Fruit fly (Drosophila melanogaster) whole organism, prepupa: ENCODE data around the gene CG16756.

ENCODE experiments used
- CG10631 ChIP-seq: fragments of 200-800 bp; sonication (Bioruptor generic); optimal IDR thresholded peaks from 2 replicates; lab custom pipeline; 2016; ENCODE audit warnings: missing biosample characterization, missing genetic modification characterization
- CG10669 ChIP-seq: fragments of 200-800 bp; sonication (Bioruptor generic); optimal IDR thresholded peaks from 3 replicates; lab custom pipeline; 2018; ENCODE audit warnings: missing biosample characterization, mild to moderate bottlenecking, missing genetic modification characterization, moderate library complexity
- CG11762 ChIP-seq: fragments of 200-800 bp; sonication (Bioruptor generic); optimal IDR thresholded peaks from 3 replicates; lab custom pipeline; 2016; ENCODE audit warnings: missing biosample characterization, missing genetic modification characterization; ENCODE audit not compliant: insufficient read depth
- CG15336 ChIP-seq: fragments of 200-800 bp; sonication (Bioruptor generic); IDR thresholded peaks from 2 replicates; pipeline ENCODE4 v1.3.6; 2022; ENCODE audit warnings: missing biosample characterization, missing genetic modification characterization
- CG1621 ChIP-seq: fragments of 200-800 bp; sonication (Bioruptor generic); optimal IDR thresholded peaks from 3 replicates; lab custom pipeline; 2018; ENCODE audit warnings: missing biosample characterization, mild to moderate bottlenecking, missing genetic modification characterization
- CG16779 ChIP-seq: fragments of 200-800 bp; sonication (Bioruptor generic); optimal IDR thresholded peaks from 3 replicates; lab custom pipeline; 2017; ENCODE audit warnings: missing biosample characterization, mild to moderate bottlenecking, missing genetic modification characterization
- CG3032 ChIP-seq: fragments of 200-800 bp; optimal IDR thresholded peaks from 2 replicates; lab custom pipeline; 2019; ENCODE audit warnings: missing biosample characterization, mild to moderate bottlenecking, missing genetic modification characterization, moderate library complexity
- CG31627 ChIP-seq: fragments of 200-800 bp; sonication (Bioruptor generic); optimal IDR thresholded peaks from 3 replicates; lab custom pipeline; 2016; ENCODE audit warnings: missing biosample characterization, missing genetic modification characterization
- CG32006 ChIP-seq: fragments of 200-800 bp; sonication (Bioruptor generic); optimal IDR thresholded peaks from 3 replicates; lab custom pipeline; 2017; ENCODE audit warnings: missing biosample characterization, mild to moderate bottlenecking, missing genetic modification characterization
- CG34406 ChIP-seq: fragments of 200-800 bp; sonication (Bioruptor generic); optimal IDR thresholded peaks from 3 replicates; lab custom pipeline; 2016; ENCODE audit warnings: missing biosample characterization, missing genetic modification characterization
- CG4318 ChIP-seq: fragments of 200-800 bp; sonication (Bioruptor generic); optimal IDR thresholded peaks from 3 replicates; lab custom pipeline; 2017; ENCODE audit warnings: missing biosample characterization, mild to moderate bottlenecking, missing genetic modification characterization
- CG6163 ChIP-seq: fragments of 200-800 bp; sonication (Bioruptor generic); IDR thresholded peaks from 3 replicates; pipeline ENCODE4 v1.3.6; 2022; ENCODE audit warnings: missing biosample characterization, missing genetic modification characterization
- CG6792 ChIP-seq: fragments of 200-800 bp; sonication (Bioruptor generic); optimal IDR thresholded peaks from 3 replicates; lab custom pipeline; 2016; ENCODE audit warnings: missing biosample characterization, missing genetic modification characterization
- CG6808 ChIP-seq: fragments of 200-800 bp; sonication (Bioruptor generic); optimal IDR thresholded peaks from 3 replicates; lab custom pipeline; 2017; ENCODE audit warnings: missing biosample characterization, missing genetic modification characterization, mild to moderate bottlenecking, moderate library complexity, missing genetic modification reagents
- CG6854 ChIP-seq: fragments of 200-800 bp; sonication (Bioruptor generic); optimal IDR thresholded peaks from 2 replicates; lab custom pipeline; 2017; ENCODE audit warnings: missing biosample characterization, mild to moderate bottlenecking, missing genetic modification characterization
- CG7368 ChIP-seq: fragments of 200-800 bp; sonication (Bioruptor generic); optimal IDR thresholded peaks from 3 replicates; lab custom pipeline; 2016; ENCODE audit warnings: missing biosample characterization, missing genetic modification characterization
- CG8119 ChIP-seq: fragments of 200-800 bp; sonication (Bioruptor generic); IDR thresholded peaks from 3 replicates; pipeline ENCODE4 v1.3.6; 2022; ENCODE audit warnings: missing biosample characterization, missing genetic modification characterization
- CG8632 ChIP-seq: fragments of 200-800 bp; sonication (Bioruptor generic); optimal IDR thresholded peaks from 3 replicates; lab custom pipeline; 2016; ENCODE audit warnings: missing biosample characterization, missing genetic modification characterization
- CG9139 ChIP-seq: fragments of 200-800 bp; sonication (Bioruptor generic); optimal IDR thresholded peaks from 3 replicates; lab custom pipeline; 2017; ENCODE audit warnings: missing biosample characterization, mild to moderate bottlenecking, missing genetic modification characterization
- Eip75B ChIP-seq: fragments of 200-800 bp; sonication (Bioruptor generic); optimal IDR thresholded peaks from 3 replicates; lab custom pipeline; 2016; ENCODE audit warnings: missing biosample characterization, missing genetic modification characterization
- Eip78C ChIP-seq: fragments of 200-800 bp; sonication (Bioruptor generic); peaks from one replicate; lab custom pipeline; 2016; ENCODE audit warnings: missing biosample characterization, missing genetic modification characterization
- Eip93F ChIP-seq: fragments of 200-800 bp; sonication (Bioruptor generic); optimal IDR thresholded peaks from 2 replicates; lab custom pipeline; 2016; ENCODE audit warnings: missing biosample characterization, mild to moderate bottlenecking, missing genetic modification characterization
- Ets96B ChIP-seq: fragments of 200-800 bp; optimal IDR thresholded peaks from 2 replicates; lab custom pipeline; 2019; ENCODE audit warnings: missing biosample characterization, mild to moderate bottlenecking, missing genetic modification characterization, moderate library complexity
- Hr38 ChIP-seq: sonication (Bioruptor generic); optimal IDR thresholded peaks from 2 replicates; lab custom pipeline; 2016; ENCODE audit warnings: missing biosample characterization, missing genetic modification characterization
- Hr39 ChIP-seq: fragments of 200-800 bp; sonication (Bioruptor generic); optimal IDR thresholded peaks from 2 replicates; lab custom pipeline; 2016; ENCODE audit warnings: missing biosample characterization, missing genetic modification characterization
- Hr4 ChIP-seq: fragments of 200-800 bp; sonication (Bioruptor generic); optimal IDR thresholded peaks from 3 replicates; lab custom pipeline; 2016; ENCODE audit warnings: missing biosample characterization, missing genetic modification characterization
- Met ChIP-seq: fragments of 200-800 bp; sonication (Bioruptor generic); optimal IDR thresholded peaks from 3 replicates; lab custom pipeline; 2016; ENCODE audit warnings: missing biosample characterization, missing genetic modification characterization
- Smox ChIP-seq: fragments of 200-800 bp; sonication (Bioruptor generic); optimal IDR thresholded peaks from 3 replicates; lab custom pipeline; 2016; ENCODE audit warnings: missing biosample characterization, missing genetic modification characterization
- Sox102F ChIP-seq: fragments of 200-800 bp; sonication (Bioruptor generic); optimal IDR thresholded peaks from 2 replicates; lab custom pipeline; 2016; ENCODE audit warnings: missing biosample characterization, mild to moderate bottlenecking, missing genetic modification characterization
- Sox14 ChIP-seq: fragments of 200-800 bp; sonication (Bioruptor generic); optimal IDR thresholded peaks from 3 replicates; lab custom pipeline; 2016; ENCODE audit warnings: missing biosample characterization, missing genetic modification characterization
- achi ChIP-seq: fragments of 200-800 bp; sonication (Bioruptor generic); optimal IDR thresholded peaks from 3 replicates; lab custom pipeline; 2016; ENCODE audit warnings: missing biosample characterization, missing genetic modification characterization
- acj6 ChIP-seq: fragments of 200-800 bp; sonication (Bioruptor generic); optimal IDR thresholded peaks from 3 replicates; lab custom pipeline; 2016; ENCODE audit warnings: missing biosample characterization, missing genetic modification characterization
- cyc ChIP-seq: fragments of 200-800 bp; sonication (Bioruptor generic); optimal IDR thresholded peaks from 3 replicates; lab custom pipeline; 2016; ENCODE audit warnings: missing biosample characterization, missing genetic modification characterization
- dsx ChIP-seq: fragments of 200-800 bp; optimal IDR thresholded peaks from 3 replicates; lab custom pipeline; 2019; ENCODE audit warnings: missing biosample characterization, mild to moderate bottlenecking, missing genetic modification characterization, moderate library complexity; ENCODE audit not compliant: poor library complexity, severe bottlenecking
- esn ChIP-seq: fragments of 200-800 bp; sonication (Bioruptor generic); optimal IDR thresholded peaks from 2 replicates; lab custom pipeline; 2016; ENCODE audit warnings: missing biosample characterization, mild to moderate bottlenecking, missing genetic modification characterization, moderate library complexity
- fd59A ChIP-seq: fragments of 200-800 bp; sonication (Bioruptor generic); optimal IDR thresholded peaks from 2 replicates; lab custom pipeline; 2017; ENCODE audit warnings: missing biosample characterization, mild to moderate bottlenecking, missing genetic modification characterization, missing genetic modification reagents
- fd85E ChIP-seq: fragments of 200-800 bp; sonication (Bioruptor generic); optimal IDR thresholded peaks from 3 replicates; lab custom pipeline; 2016; ENCODE audit warnings: missing biosample characterization, missing genetic modification characterization
- lz ChIP-seq: fragments of 200-800 bp; sonication (Bioruptor generic); optimal IDR thresholded peaks from 3 replicates; lab custom pipeline; 2016; ENCODE audit warnings: missing biosample characterization, missing genetic modification characterization
- pdm3 ChIP-seq: fragments of 200-800 bp; sonication (Bioruptor generic); optimal IDR thresholded peaks from 3 replicates; lab custom pipeline; 2016; ENCODE audit warnings: missing biosample characterization, missing genetic modification characterization
- salr ChIP-seq, 2 experiments: fragments of 200-800 bp; sonication (Bioruptor generic); optimal IDR thresholded peaks; 3 replicates each; lab custom pipeline; 2016 to 2018; ENCODE audit warnings: missing biosample characterization in 2 of 2, missing genetic modification characterization in 2 of 2, mild to moderate bottlenecking in 1 of 2
- spab ChIP-seq: fragments of 200-800 bp; sonication (Bioruptor generic); optimal IDR thresholded peaks from 2 replicates; lab custom pipeline; 2017; ENCODE audit warnings: missing biosample characterization, mild to moderate bottlenecking, missing genetic modification characterization, missing genetic modification reagents
- svp ChIP-seq: fragments of 200-800 bp; sonication (Bioruptor generic); peaks from one replicate; lab custom pipeline; 2016; ENCODE audit warnings: missing biosample characterization, missing genetic modification characterization
- topi ChIP-seq: fragments of 200-800 bp; sonication (Bioruptor generic); optimal IDR thresholded peaks from 3 replicates; lab custom pipeline; 2016; ENCODE audit warnings: missing biosample characterization, missing genetic modification characterization
- vri ChIP-seq: fragments of 200-800 bp; sonication (Bioruptor generic); optimal IDR thresholded peaks from 3 replicates; lab custom pipeline; 2016; ENCODE audit warnings: missing biosample characterization, mild to moderate bottlenecking, missing genetic modification characterization

CG16756 gene

dm6 chrX:5419045-5419901, 8.0 kb upstream of the CG16756 start (continued):
- peak; percentile 64 for TF ChIP-seq CG15336
- TF ChIP-seq CG1621 (tag; lab: Kevin White, UChicago) = no peak
- peak; percentile 36 for TF ChIP-seq esn
- TF ChIP-seq Hr39 (GFP tag; lab: Kevin White, UChicago) = peak; percentile 46
- no peak for TF ChIP-seq CG3032
- no peak for TF ChIP-seq CG8632 (GFP tag; lab: Kevin White, UChicago)
- TF ChIP-seq CG9139 = no peak
- TF ChIP-seq Eip75B (GFP tag; lab: Kevin White, UChicago) = peak; percentile 0
- TF ChIP-seq acj6 (GFP tag; lab: Kevin White, UChicago) = peak; percentile 30
- no peak for TF ChIP-seq Eip93F (GFP tag; lab: Kevin White, UChicago)
- TF ChIP-seq CG10631 = peak; percentile 34
- TF ChIP-seq CG16779 (tag; lab: Kevin White, UChicago) = no peak
- TF ChIP-seq Ets96B (tag; lab: Kevin White, UChicago) = no peak
- TF ChIP-seq fd85E (GFP tag; lab: Kevin White, UChicago) = no peak
- TF ChIP-seq lz (GFP tag; lab: Kevin White, UChicago) = peak; percentile 37
- no peak for TF ChIP-seq CG34406
- no peak for TF ChIP-seq spab
- peak; percentile 56 for TF ChIP-seq pdm3 (GFP tag; lab: Kevin White, UChicago)

DNA sequence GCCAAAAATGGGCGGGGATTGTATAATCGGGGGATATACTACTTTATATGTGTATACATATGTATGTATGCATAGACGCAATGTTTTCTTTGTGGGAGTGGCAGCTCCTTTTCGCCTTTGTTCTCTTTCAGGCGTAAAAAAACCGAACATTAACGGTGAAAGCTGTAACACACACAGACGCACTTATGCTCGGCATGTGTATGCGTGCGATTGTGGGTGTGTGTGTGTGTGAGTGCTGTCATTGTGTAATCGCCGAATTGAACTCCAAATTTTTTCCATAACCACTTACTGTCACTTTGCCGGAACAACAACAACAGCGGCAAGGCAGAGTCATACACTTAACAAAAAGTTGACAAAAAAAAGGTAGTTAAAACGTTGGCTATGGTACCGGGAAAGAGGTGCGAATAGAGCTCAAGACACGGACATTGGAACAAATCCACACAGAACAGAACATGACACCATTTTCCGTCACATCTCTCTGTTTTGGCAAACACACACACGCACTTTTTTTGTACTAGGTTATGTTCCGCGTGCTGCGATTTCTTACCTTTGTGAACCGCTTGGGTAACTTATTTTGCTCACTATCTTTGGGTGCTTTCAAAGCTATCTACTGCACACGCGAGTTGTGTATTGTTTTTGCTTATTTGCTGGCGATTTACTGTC, 7.3 kb upstream of the CG16756 start:
- no peak for TF ChIP-seq salr (GFP tag; optimal IDR thresholded peaks at IDR 0.05; lab: Kevin White, UChicago)
- no peak for TF ChIP-seq CG10631
- no peak for TF ChIP-seq Hr4 (GFP tag; lab: Kevin White, UChicago)
- TF ChIP-seq acj6 (GFP tag; lab: Kevin White, UChicago) = no peak
- TF ChIP-seq CG11762 = no peak
- peak; percentile 69 for TF ChIP-seq vri (GFP tag; lab: Kevin White, UChicago)
- TF ChIP-seq Sox14 (GFP tag; lab: Kevin White, UChicago) = peak; percentile 1
- TF ChIP-seq CG3032 = no peak
- no peak for TF ChIP-seq lz (GFP tag; lab: Kevin White, UChicago)
- TF ChIP-seq Smox = no peak
- TF ChIP-seq Sox102F = no peak
- TF ChIP-seq CG6792 (GFP tag; lab: Kevin White, UChicago) = no peak
- no peak for TF ChIP-seq CG31627 (GFP tag; lab: Kevin White, UChicago)
- no peak for TF ChIP-seq CG9139
- TF ChIP-seq CG6808 (GFP tag; lab: Kevin White, UChicago) = no peak
- TF ChIP-seq, all 60 proteins: peak for 2

dm6 chrX:5420568-5421019, 6.7 kb upstream of the CG16756 start, which contains the start of gene spoon:
Gene spoon (minus strand): TSS chrX:5420867.
- TF ChIP-seq esn (no peak), dsx (GFP tag; lab: Kevin White, UChicago) (no peak), Hr38 (GFP tag; lab: Kevin White, UChicago) (no peak), CG9139 (no peak), Met (GFP tag; lab: Kevin White, UChicago) (no peak), topi (GFP tag; lab: Kevin White, UChicago) (peak; percentile 16), Eip75B (GFP tag; lab: Kevin White, UChicago) (no peak), Smox (no peak), vri (GFP tag; lab: Kevin White, UChicago) (no peak), fd59A (GFP tag; lab: Kevin White, UChicago) (no peak), CG6854 (no peak), cyc (GFP tag; lab: Kevin White, UChicago) (no peak), CG4318 (GFP tag; lab: Kevin White, UChicago) (no peak), achi (GFP tag; lab: Kevin White, UChicago) (peak; percentile 24), CG7368 (no peak), CG31627 (GFP tag; lab: Kevin White, UChicago) (peak; percentile 43), svp (GFP tag; lab: Kevin White, UChicago) (peak; percentile 60), CG8632 (GFP tag; lab: Kevin White, UChicago) (no peak), CG6792 (GFP tag; lab: Kevin White, UChicago) (no peak), CG10669 (GFP tag; lab: Kevin White, UChicago) (no peak), CG6163 (GFP tag; lab: Robert Waterston, UW) (no peak), CG3032 (no peak), Hr39 (GFP tag; lab: Kevin White, UChicago) (peak; percentile 34), CG34406 (no peak), CG8119 (GFP tag; lab: Robert Waterston, UW) (no peak), Eip78C (GFP tag; lab: Kevin White, UChicago) (peak; percentile 62), CG32006 (GFP tag; lab: Kevin White, UChicago) (no peak), Eip93F (GFP tag; lab: Kevin White, UChicago) (no peak)
